Comparison of ENCODE assay signal across 1 worm cellular context in genomic region chrIV:4437825-4438224, ce11.
TF ChIP-seq lines count a peak whose summit lies in the region.

No protein-coding gene starts in this region.

TF ChIP-seq in whole organism, L1 larva, 84 proteins besides CTCF, POLR2A, EP300 and RAD21 (continued from another document):
- TF ChIP-seq C16A3.4 (tag; optimal IDR thresholded peaks at IDR 0.05; lab: Kevin White, UChicago) (no peak), ceh-8 (GFP tag; optimal IDR thresholded peaks at IDR 0.05; lab: Kevin White, UChicago) (no peak), tlp-1 (tag; optimal IDR thresholded peaks at IDR 0.05; lab: Kevin White, UChicago) (no peak), nhr-28 (tag; optimal IDR thresholded peaks at IDR 0.05; lab: Kevin White, UChicago) (no peak), xbp-1 (tag; optimal IDR thresholded peaks at IDR 0.05; lab: Kevin White, UChicago) (no peak), unc-98 (GFP tag; IDR thresholded peaks at IDR 0.05; lab: Robert Waterston, UW) (no peak), nhr-20 (tag; optimal IDR thresholded peaks at IDR 0.05; lab: Kevin White, UChicago) (peak; percentile 7), nhr-90 (tag; optimal IDR thresholded peaks at IDR 0.05; lab: Kevin White, UChicago; ENCODE audit: poor library complexity) (no peak)
